Worm (Caenorhabditis elegans) whole organism, mixed stage, embryonic: ENCODE data around the gene ttr-30.

Experiments used
- M03D4.4 ChIP-seq: sonication (generic microtip); optimal IDR thresholded peaks from 2 replicates; lab custom pipeline; 2017; ENCODE audit warnings: mild to moderate bottlenecking, missing genetic modification characterization, missing compliant biosample characterization
- ceh-39 ChIP-seq: fragments of 150-350 bp; optimal IDR thresholded peaks from 2 replicates; lab custom pipeline; 2014; ENCODE audit warnings: missing biosample characterization, missing genetic modification characterization
- ceh-43 ChIP-seq: fragments of 200-800 bp; sonication (Bioruptor generic); optimal IDR thresholded peaks from 2 replicates; lab custom pipeline; 2018; ENCODE audit warnings: mild to moderate bottlenecking, missing genetic modification characterization, moderate library complexity, missing compliant biosample characterization
- ceh-83 ChIP-seq: fragments of 200-800 bp; sonication (Bioruptor generic); optimal IDR thresholded peaks from 2 replicates; lab custom pipeline; 2018; ENCODE audit warnings: mild to moderate bottlenecking, missing genetic modification characterization, missing compliant biosample characterization
- ces-1 ChIP-seq: fragments of 150-350 bp; optimal IDR thresholded peaks from 2 replicates; lab custom pipeline; 2014; ENCODE audit warnings: missing biosample characterization, missing genetic modification reagents, missing genetic modification characterization
- cnd-1 ChIP-seq: fragments of 200-800 bp; sonication (Bioruptor generic); optimal IDR thresholded peaks from 2 replicates; lab custom pipeline; 2018; ENCODE audit warnings: mild to moderate bottlenecking, missing genetic modification characterization, missing compliant biosample characterization
- elt-3 ChIP-seq: fragments of 150-350 bp; optimal IDR thresholded peaks from 2 replicates; lab custom pipeline; 2014; ENCODE audit warnings: missing biosample characterization, missing genetic modification characterization
- flh-1 ChIP-seq: fragments of 200-800 bp; sonication (Bioruptor generic); optimal IDR thresholded peaks from 2 replicates; lab custom pipeline; 2018; ENCODE audit warnings: mild to moderate bottlenecking, missing genetic modification characterization, moderate library complexity, missing compliant biosample characterization
- ham-2 ChIP-seq: fragments of 200-800 bp; sonication (Bioruptor generic); optimal IDR thresholded peaks from 2 replicates; lab custom pipeline; 2018; ENCODE audit warnings: mild to moderate bottlenecking, missing genetic modification characterization, missing compliant biosample characterization
- hlh-1 ChIP-seq: fragments of 150-350 bp; optimal IDR thresholded peaks from 2 replicates; lab custom pipeline; 2014; ENCODE audit warnings: missing biosample characterization, missing genetic modification reagents, missing genetic modification characterization
- lin-13 ChIP-seq: fragments of 150-350 bp; optimal IDR thresholded peaks from 2 replicates; lab custom pipeline; 2014; ENCODE audit warnings: missing biosample characterization, missing genetic modification characterization
- mep-1 ChIP-seq: fragments of 150-350 bp; optimal IDR thresholded peaks from 2 replicates; lab custom pipeline; 2017; ENCODE audit warnings: missing biosample characterization, missing genetic modification reagents, missing genetic modification characterization, inconsistent platforms
- mls-2 ChIP-seq: sonication (generic microtip); optimal IDR thresholded peaks from 2 replicates; lab custom pipeline; 2016; ENCODE audit warnings: mild to moderate bottlenecking, missing genetic modification characterization, moderate library complexity, missing compliant biosample characterization
- nhr-28 ChIP-seq: fragments of 150-350 bp; optimal IDR thresholded peaks from 2 replicates; lab custom pipeline; 2014; ENCODE audit warnings: missing biosample characterization, missing genetic modification characterization
- pha-4 ChIP-seq: fragments of 150-350 bp; optimal IDR thresholded peaks from 2 replicates; lab custom pipeline; 2018; ENCODE audit warnings: missing biosample characterization, missing genetic modification reagents, missing genetic modification characterization
- sem-2 ChIP-seq: fragments of 200-800 bp; sonication (Bioruptor generic); optimal IDR thresholded peaks from 2 replicates; lab custom pipeline; 2018; ENCODE audit warnings: mild to moderate bottlenecking, missing genetic modification characterization, missing compliant biosample characterization
- snpc-4 ChIP-seq: fragments of 150-350 bp; optimal IDR thresholded peaks from 2 replicates; lab custom pipeline; 2014; ENCODE audit warnings: missing biosample characterization, missing genetic modification characterization
- sptf-1 ChIP-seq: sonication (generic microtip); optimal IDR thresholded peaks from 2 replicates; lab custom pipeline; 2017; ENCODE audit warnings: mild to moderate bottlenecking, missing genetic modification characterization, moderate library complexity, missing compliant biosample characterization
- tbx-8 ChIP-seq: fragments of 200-800 bp; sonication (Bioruptor generic); optimal IDR thresholded peaks from 2 replicates; lab custom pipeline; 2018; ENCODE audit warnings: mild to moderate bottlenecking, missing genetic modification characterization, moderate library complexity, missing compliant biosample characterization
- unc-120 ChIP-seq: sonication (generic microtip); optimal IDR thresholded peaks from 2 replicates; lab custom pipeline; 2017; ENCODE audit warnings: missing genetic modification characterization, missing compliant biosample characterization; ENCODE audit not compliant: poor library complexity, severe bottlenecking
- unc-39 ChIP-seq: fragments of 150-350 bp; optimal IDR thresholded peaks from 2 replicates; lab custom pipeline; 2014; ENCODE audit warnings: missing biosample characterization, missing genetic modification characterization
- zip-8 ChIP-seq: fragments of 150-350 bp; optimal IDR thresholded peaks from 2 replicates; lab custom pipeline; 2014; ENCODE audit warnings: missing biosample characterization, missing genetic modification characterization

Gene ttr-30

ce11 chrX:7369770-7370169, 39.0 kb downstream of the ttr-30 start:
- TF ChIP-seq unc-120 (tag; lab: Kevin White, UChicago) = no peak
- no peak for TF ChIP-seq sptf-1 (tag; lab: Kevin White, UChicago)
- no peak for TF ChIP-seq elt-3
- TF ChIP-seq hlh-1 (tag; lab: Kevin White, UChicago) = no peak
- no peak for TF ChIP-seq ham-2 (GFP tag; lab: Kevin White, UChicago)
- TF ChIP-seq nhr-28 (tag; lab: Kevin White, UChicago) = no peak
- TF ChIP-seq tbx-8 (GFP tag; lab: Kevin White, UChicago) = no peak
- TF ChIP-seq ceh-39 = no peak
- TF ChIP-seq, all 35 proteins: peak for 0

DNA sequence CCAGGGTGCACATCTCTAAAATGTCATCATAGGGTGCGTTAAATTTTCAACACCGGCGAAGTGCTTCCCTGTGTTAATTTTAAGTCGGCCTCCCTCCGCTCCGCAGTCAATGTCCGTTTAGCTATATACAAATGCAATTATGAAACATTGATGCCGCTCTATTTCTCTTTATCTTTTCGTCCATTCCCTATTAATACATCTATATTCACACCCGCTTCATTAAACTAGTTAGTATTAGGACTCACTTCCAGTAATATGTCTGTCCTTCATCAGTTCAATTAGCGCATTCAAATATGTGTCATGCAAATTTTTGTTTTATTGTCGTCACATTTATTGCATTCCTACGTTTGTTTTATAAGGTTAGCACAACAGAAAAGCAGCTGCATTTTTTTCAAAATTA, 41.2 kb downstream of the ttr-30 start:
- no peak for TF ChIP-seq mep-1 (tag; lab: Kevin White, UChicago)
- TF ChIP-seq ces-1 (GFP tag; lab: Kevin White, UChicago) = peak; percentile 63
- TF ChIP-seq pha-4 (tag; lab: Kevin White, UChicago) = no peak
- TF ChIP-seq sem-2 (GFP tag; lab: Kevin White, UChicago) = no peak
- no peak for TF ChIP-seq ham-2 (GFP tag; lab: Kevin White, UChicago)
- TF ChIP-seq, all 35 proteins: peak for 1

DNA sequence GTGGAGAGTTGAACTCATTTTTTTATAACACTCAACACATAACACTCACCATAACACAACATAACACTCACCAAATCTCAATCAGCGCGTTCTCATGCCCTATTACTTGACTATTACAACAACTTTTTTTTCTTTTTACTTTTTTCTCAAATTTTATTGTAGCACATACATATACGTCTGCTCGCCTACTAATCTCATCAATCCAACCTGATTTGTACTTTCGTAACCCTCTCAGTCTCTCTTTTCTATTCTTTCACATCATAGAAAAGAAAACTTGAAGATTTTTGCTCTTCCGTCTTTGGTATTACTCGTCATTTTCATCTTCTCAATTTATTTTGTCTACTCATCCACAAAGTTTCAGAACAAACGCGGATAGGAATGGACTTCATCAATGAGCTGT, 46.2 kb downstream of the ttr-30 start, which contains the start of gene npr-8:
npr-8 (plus strand) TSS at position 362 of the 400 bp plus-strand sequence.
- no peak for TF ChIP-seq nhr-28 (tag; lab: Kevin White, UChicago)
- TF ChIP-seq unc-120 (tag; lab: Kevin White, UChicago) = no peak
- TF ChIP-seq ces-1 (GFP tag; lab: Kevin White, UChicago) = peak; percentile 48
- TF ChIP-seq zip-8 (tag; lab: Kevin White, UChicago) = no peak
- no peak for TF ChIP-seq ceh-39
- TF ChIP-seq mls-2 (tag; lab: Kevin White, UChicago) = no peak
- TF ChIP-seq lin-13 = no peak

DNA sequence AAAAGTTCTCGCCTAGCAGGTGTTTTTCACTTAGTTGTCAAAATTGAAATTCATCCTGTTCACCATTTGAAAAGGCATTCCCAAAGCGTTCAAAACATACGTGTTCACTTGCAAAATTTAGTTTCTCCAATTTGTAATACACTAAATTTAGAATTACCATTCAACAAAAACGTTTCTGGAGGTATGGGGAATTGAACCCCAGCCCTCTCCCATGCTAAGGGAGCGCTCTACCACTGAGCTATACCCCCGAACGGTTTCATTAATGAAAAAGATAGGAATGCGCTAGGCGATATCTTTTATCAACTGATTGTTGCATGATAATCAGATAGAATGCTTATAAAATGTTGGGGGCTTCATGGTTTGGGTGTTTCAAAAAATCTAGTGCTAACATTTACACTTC, 47.9 kb downstream of the ttr-30 start:
- TF ChIP-seq flh-1 (GFP tag; lab: Kevin White, UChicago) (no peak), M03D4.4 (tag; lab: Kevin White, UChicago) (no peak), cnd-1 (no peak), ham-2 (GFP tag; lab: Kevin White, UChicago) (no peak), unc-39 (no peak), mls-2 (tag; lab: Kevin White, UChicago) (no peak), ceh-43 (GFP tag; lab: Kevin White, UChicago) (no peak), snpc-4 (tag; lab: Kevin White, UChicago) (no peak), nhr-28 (tag; lab: Kevin White, UChicago) (no peak), ceh-83 (GFP tag; lab: Kevin White, UChicago) (no peak), ceh-39 (no peak)
